Worm (Caenorhabditis elegans): ENCODE measurements around the gene nhr-238.

The nhr-238 gene

DNA sequence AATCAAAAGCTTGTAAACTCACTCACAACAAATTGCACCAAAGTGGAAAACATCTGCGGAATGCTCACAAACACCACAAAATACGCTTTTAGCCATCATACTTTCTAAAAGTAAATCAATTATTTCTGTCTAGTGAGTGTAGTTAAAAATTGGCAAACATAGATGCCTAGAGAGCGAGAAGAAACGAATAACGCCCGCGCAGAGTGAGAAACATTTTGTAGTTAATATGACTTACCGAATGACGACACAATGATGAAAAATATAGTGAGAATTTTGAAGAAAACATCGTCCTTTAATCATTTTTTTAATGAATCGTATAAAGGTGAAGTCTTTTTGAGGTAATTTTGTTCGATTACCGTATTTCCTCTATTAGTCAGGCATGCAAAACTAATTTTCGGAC lies at the start of gene nhr-238:
Gene nhr-238 (minus strand): TSS at position 104 of the 400 bp plus-strand sequence.
- TF ChIP-seq eyg-1 (tag; optimal IDR thresholded peaks at IDR 0.05) (no peak), ahr-1 (tag; optimal IDR thresholded peaks at IDR 0.05) (no peak), elt-2 (tag; optimal IDR thresholded peaks at IDR 0.05) (no peak), ceh-9 (tag; optimal IDR thresholded peaks at IDR 0.05) (no peak), hlh-30 (tag; optimal IDR thresholded peaks at IDR 0.05; ENCODE audit: insufficient read depth) (no peak), pax-1 (tag; optimal IDR thresholded peaks at IDR 0.05) (no peak), ama-1 (optimal IDR thresholded peaks at IDR 0.05) (no peak), fkh-6 (tag; optimal IDR thresholded peaks at IDR 0.05) (no peak), hlh-15 (tag; optimal IDR thresholded peaks at IDR 0.05) (no peak), K09A11.1 (tag; optimal IDR thresholded peaks at IDR 0.05; ENCODE audit: insufficient read depth) (no peak), dmd-4 (tag; optimal IDR thresholded peaks at IDR 0.05; ENCODE audit: borderline replicate concordance) (no peak), ceh-30 (tag; optimal IDR thresholded peaks at IDR 0.05) (no peak), F13H6.1 (tag; optimal IDR thresholded peaks at IDR 0.05) (no peak)

DNA sequence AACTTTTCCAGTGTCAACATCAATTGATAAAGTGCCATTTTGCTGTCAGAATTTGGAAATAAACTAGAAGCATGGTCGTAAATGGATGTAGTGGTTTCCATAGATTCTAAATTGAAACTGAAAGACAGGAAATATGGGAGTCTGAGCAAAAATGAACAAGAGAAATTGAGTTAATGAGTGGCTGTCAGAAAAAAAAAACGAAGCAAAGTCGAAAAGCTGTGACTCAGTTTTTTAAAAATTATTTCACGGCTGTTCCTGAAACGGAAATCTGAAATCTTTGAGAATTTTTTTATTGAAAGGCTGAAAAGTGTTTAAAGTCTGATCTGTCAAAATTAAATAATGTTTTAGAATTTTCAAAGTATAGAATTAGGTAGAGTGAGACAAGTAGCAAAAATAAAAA lies 49.0 kb upstream of the nhr-238 start, which contains the start of gene srw-98:
Gene srw-98 (minus strand): TSS at position 101 of the 400 bp plus-strand sequence.
- TF ChIP-seq hlh-8 (tag; optimal IDR thresholded peaks at IDR 0.05) (no peak), mec-3 (tag; optimal IDR thresholded peaks at IDR 0.05; ENCODE audit: borderline replicate concordance) (no peak), ceh-31 (tag; optimal IDR thresholded peaks at IDR 0.05) (no peak), ceh-34 (tag; optimal IDR thresholded peaks at IDR 0.05) (no peak), pag-3 (tag; optimal IDR thresholded peaks at IDR 0.05; ENCODE audit: borderline replicate concordance) (no peak), pax-1 (tag; optimal IDR thresholded peaks at IDR 0.05) (no peak), fax-1 (tag; optimal IDR thresholded peaks at IDR 0.05) (no peak), ceh-14 (tag; optimal IDR thresholded peaks at IDR 0.05) (no peak), K09A11.1 (tag; optimal IDR thresholded peaks at IDR 0.05; ENCODE audit: insufficient read depth) (no peak), lim-6 (tag; optimal IDR thresholded peaks at IDR 0.05) (no peak), elt-2 (tag; optimal IDR thresholded peaks at IDR 0.05) (no peak), sdc-2 (tag; optimal IDR thresholded peaks at IDR 0.05) (no peak), dve-1 (tag; optimal IDR thresholded peaks at IDR 0.05) (no peak), che-1 (tag; optimal IDR thresholded peaks at IDR 0.05) (no peak), pha-2 (tag; optimal IDR thresholded peaks at IDR 0.05) (no peak), ceh-2 (tag; optimal IDR thresholded peaks at IDR 0.05) (no peak), ceh-9 (tag; optimal IDR thresholded peaks at IDR 0.05) (no peak), hlh-13 (GFP tag; optimal IDR thresholded peaks at IDR 0.05) (no peak), ets-4 (tag; optimal IDR thresholded peaks at IDR 0.05) (no peak), elt-4 (tag; optimal IDR thresholded peaks at IDR 0.05) (no peak)

DNA sequence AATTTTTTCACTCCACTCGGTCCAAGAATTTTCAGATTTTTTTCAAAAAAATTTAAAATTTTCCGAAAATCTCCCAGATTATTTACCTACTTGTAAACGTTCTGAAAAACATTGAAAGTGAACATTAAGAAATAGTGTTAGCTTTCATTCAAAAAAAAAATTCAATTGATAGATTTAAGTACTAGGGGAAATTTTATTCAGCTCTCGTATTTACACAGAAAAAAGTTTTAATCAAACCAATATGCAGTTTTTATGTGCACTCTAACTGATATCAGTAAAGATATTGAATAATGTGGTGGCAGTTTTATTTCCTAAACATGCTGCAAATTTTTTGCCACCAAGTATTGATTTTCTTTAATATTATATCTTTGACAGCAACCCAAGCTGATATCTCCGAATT lies 39.0 kb upstream of the nhr-238 start, which contains the start of gene irld-42:
Gene irld-42 (plus strand): TSS at position 301 of the 400 bp plus-strand sequence.
- TF ChIP-seq unc-86 (tag; optimal IDR thresholded peaks at IDR 0.05) (no peak), ceh-19 (GFP tag; optimal IDR thresholded peaks at IDR 0.05) (no peak), nfya-1 (tag; optimal IDR thresholded peaks at IDR 0.05) (no peak), pros-1 (tag; optimal IDR thresholded peaks at IDR 0.05) (no peak), gmeb-2 (tag; optimal IDR thresholded peaks at IDR 0.05) (no peak), tbx-7 (tag; optimal IDR thresholded peaks at IDR 0.05) (no peak), rnt-1 (tag; optimal IDR thresholded peaks at IDR 0.05) (no peak), ceh-24 (tag; optimal IDR thresholded peaks at IDR 0.05) (no peak), odd-2 (tag; optimal IDR thresholded peaks at IDR 0.05) (no peak)

DNA sequence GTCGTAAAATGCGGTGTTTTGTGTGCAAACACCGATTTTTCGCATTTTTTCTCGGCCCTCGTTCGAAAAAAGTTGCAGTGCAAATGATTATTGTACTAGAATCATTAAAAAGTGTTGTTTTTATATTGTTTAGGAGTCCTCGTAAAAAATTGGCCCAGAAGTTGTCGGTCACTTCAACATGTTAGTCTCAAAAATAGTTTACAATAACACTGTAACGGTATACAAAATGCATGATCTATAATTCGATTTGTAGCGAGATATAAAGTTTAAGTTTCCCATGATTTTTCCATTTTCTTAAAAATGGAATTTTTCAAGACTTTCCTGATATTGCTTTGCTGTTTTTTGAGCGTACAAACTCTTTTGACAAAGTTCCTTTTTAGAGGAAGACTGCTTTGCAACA lies 37.7 kb upstream of the nhr-238 start, which contains the start of gene K04F1.8:
Gene K04F1.8 (plus strand): TSS at position 301 of the 400 bp plus-strand sequence.
- TF ChIP-seq ahr-1 (tag; optimal IDR thresholded peaks at IDR 0.05) (no peak), ceh-30 (tag; optimal IDR thresholded peaks at IDR 0.05) (no peak), rnt-1 (tag; optimal IDR thresholded peaks at IDR 0.05) (no peak), ets-4 (tag; optimal IDR thresholded peaks at IDR 0.05) (no peak), nhr-11 (tag; optimal IDR thresholded peaks at IDR 0.05) (no peak), ceh-48 (tag; optimal IDR thresholded peaks at IDR 0.05) (no peak), madf-2 (tag; optimal IDR thresholded peaks at IDR 0.05) (no peak), dve-1 (tag; optimal IDR thresholded peaks at IDR 0.05) (no peak), nhr-232 (tag; optimal IDR thresholded peaks at IDR 0.05) (no peak), pha-4 (tag; optimal IDR thresholded peaks at IDR 0.05) (no peak)
